Worm (Caenorhabditis elegans) whole organism, midembryonic: ENCODE data around the gene djr-1.1.

Experiments
- klf-2 ChIP-seq: fragments of 200-800 bp; sonication (Bioruptor generic); conservative IDR thresholded peaks from 2 replicates; pipeline ENCODE4 v1.3.6; 2022; ENCODE audit warnings: missing genetic modification reagents, missing genetic modification characterization, missing compliant biosample characterization
- med-1 ChIP-seq: sonication (generic microtip); optimal IDR thresholded peaks from 2 replicates; lab custom pipeline; 2017; ENCODE audit warnings: missing genetic modification characterization, mild to moderate bottlenecking, missing compliant biosample characterization, antibody characterized with exemption, missing genetic modification reagents; ENCODE audit not compliant: insufficient read depth
- ztf-23 ChIP-seq: fragments of 200-800 bp; sonication (Bioruptor generic); IDR thresholded peaks from 2 replicates; pipeline ENCODE4 v1.3.6; 2022; ENCODE audit warnings: missing genetic modification reagents, missing genetic modification characterization, missing compliant biosample characterization
- ztf-29 ChIP-seq: fragments of 200-800 bp; sonication (Bioruptor generic); IDR thresholded peaks from 2 replicates; pipeline ENCODE4 v1.3.6; 2022; ENCODE audit warnings: missing genetic modification reagents, missing genetic modification characterization, missing compliant biosample characterization

DNA sequence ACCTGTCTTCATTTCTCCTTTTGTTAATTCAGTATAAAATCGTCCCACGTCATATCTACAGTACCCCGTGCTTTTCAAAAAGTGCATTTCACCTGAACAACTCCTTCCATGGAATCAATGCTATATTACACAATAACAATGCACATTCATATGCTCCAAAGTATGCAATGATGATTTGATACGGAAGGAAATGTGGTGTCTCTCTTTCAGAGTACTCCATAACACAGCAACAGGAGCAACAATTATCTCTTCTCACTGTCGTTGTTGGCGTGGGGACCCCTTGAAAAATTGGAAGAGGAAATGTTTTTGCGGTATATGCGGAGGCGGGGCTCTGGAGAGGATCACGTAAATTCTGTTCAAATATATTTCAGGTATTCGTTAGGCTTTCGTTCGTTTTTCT lies 32.9 kb upstream of the djr-1.1 start, which contains the start of gene cat-2:
- TF ChIP-seq ztf-23 (GFP tag; lab: Robert Waterston, UW) (no peak), ztf-29 (GFP tag; lab: Robert Waterston, UW) (no peak), med-1 (GFP tag; lab: Kevin White, UChicago) (no peak), klf-2 (no peak)
